Worm (Caenorhabditis elegans) whole organism, L1 larva: ENCODE data around the gene Y73B6BL.47.
A peak's percentile ranks its signal among the peaks of the same experiment; 100 is the strongest.

ENCODE experiments used
- C04F5.9 ChIP-seq: sonication (generic microtip); optimal IDR thresholded peaks from 2 replicates; lab custom pipeline; 2016; ENCODE audit warnings: missing genetic modification characterization, missing compliant biosample characterization
- aha-1 ChIP-seq: fragments of 150-350 bp; optimal IDR thresholded peaks from 2 replicates; lab custom pipeline; 2014; ENCODE audit warnings: missing biosample characterization, missing genetic modification characterization
- aly-2 ChIP-seq: fragments of 150-350 bp; optimal IDR thresholded peaks from 2 replicates; lab custom pipeline; 2014; ENCODE audit warnings: missing biosample characterization, missing genetic modification characterization
- blmp-1 ChIP-seq: fragments of 150-350 bp; optimal IDR thresholded peaks from 2 replicates; lab custom pipeline; 2014; ENCODE audit warnings: missing biosample characterization, missing genetic modification characterization
- dpl-1 ChIP-seq, 3 experiments: fragments of 150-350 bp in 2 of 3; sonication (generic microtip) in 1 of 3; optimal IDR thresholded peaks; 2 replicates each; lab custom pipeline; 2014 to 2017; ENCODE audit warnings: missing biosample characterization in 3 of 3, missing genetic modification characterization in 3 of 3, missing genetic modification reagents in 3 of 3
- efl-1 ChIP-seq, 4 experiments: fragments of 150-350 bp; optimal IDR thresholded peaks in 3 of 4; peaks in 1 of 4; 1 replicate in 1 of 4; 2 replicates in 3 of 4; lab custom pipeline; 2014; ENCODE audit warnings: missing biosample characterization in 2 of 4, missing genetic modification characterization in 2 of 4, missing genetic modification reagents in 2 of 4
- elt-2 ChIP-seq: sonication (generic microtip); optimal IDR thresholded peaks from 2 replicates; lab custom pipeline; 2016; ENCODE audit warnings: missing genetic modification characterization, mild to moderate bottlenecking, inconsistent platforms, missing compliant biosample characterization, missing genetic modification reagents
- fos-1 ChIP-seq: fragments of 150-350 bp; optimal IDR thresholded peaks from 2 replicates; lab custom pipeline; 2014; ENCODE audit warnings: missing biosample characterization, missing genetic modification characterization
- hlh-4 ChIP-seq: sonication (generic microtip); optimal IDR thresholded peaks from 2 replicates; lab custom pipeline; 2016; ENCODE audit warnings: mild to moderate bottlenecking, missing genetic modification characterization, missing compliant biosample characterization
- lin-14 ChIP-seq: fragments of 200-800 bp; sonication (Bioruptor generic); optimal IDR thresholded peaks from 2 replicates; lab custom pipeline; 2018; ENCODE audit warnings: mild to moderate bottlenecking, missing genetic modification characterization, moderate library complexity, missing compliant biosample characterization
- lin-35 ChIP-seq, 2 experiments: fragments of 150-350 bp; optimal IDR thresholded peaks; 2 replicates each; lab custom pipeline; 2014; ENCODE audit warnings: missing biosample characterization in 2 of 2, missing genetic modification characterization in 2 of 2, missing genetic modification reagents in 2 of 2
- lir-3 ChIP-seq: sonication (generic microtip); optimal IDR thresholded peaks from 2 replicates; lab custom pipeline; 2016; ENCODE audit warnings: mild to moderate bottlenecking, missing genetic modification characterization, moderate library complexity, missing compliant biosample characterization; ENCODE audit not compliant: poor library complexity
- lsy-2 ChIP-seq, 2 experiments: fragments of 150-350 bp; optimal IDR thresholded peaks; 2 replicates each; lab custom pipeline; 2014; ENCODE audit warnings: missing biosample characterization in 2 of 2, missing genetic modification characterization in 2 of 2
- mab-9 ChIP-seq: fragments of 200-800 bp; sonication (Bioruptor generic); IDR thresholded peaks from 2 replicates; pipeline ENCODE4 v1.3.6; 2022; ENCODE audit warnings: missing genetic modification reagents, missing genetic modification characterization, missing compliant biosample characterization
- mdl-1 ChIP-seq, 2 experiments: fragments of 150-350 bp; optimal IDR thresholded peaks; 2 replicates each; lab custom pipeline; 2014 to 2017; ENCODE audit warnings: missing biosample characterization in 2 of 2, missing genetic modification characterization in 2 of 2, inconsistent platforms in 1 of 2
- mef-2 ChIP-seq: fragments of 150-350 bp; optimal IDR thresholded peaks from 2 replicates; lab custom pipeline; 2014; ENCODE audit warnings: missing biosample characterization, missing genetic modification characterization
- mep-1 ChIP-seq: fragments of 150-350 bp; optimal IDR thresholded peaks from 2 replicates; lab custom pipeline; 2014; ENCODE audit warnings: missing biosample characterization, missing genetic modification characterization
- nhr-11 ChIP-seq: fragments of 150-350 bp; optimal IDR thresholded peaks from 2 replicates; lab custom pipeline; 2014; ENCODE audit warnings: missing biosample characterization, missing genetic modification characterization
- nhr-12 ChIP-seq: sonication (generic microtip); optimal IDR thresholded peaks from 2 replicates; lab custom pipeline; 2017; ENCODE audit warnings: missing biosample characterization, missing genetic modification characterization
- nhr-19 ChIP-seq: fragments of 200-800 bp; sonication (Bioruptor generic); conservative IDR thresholded peaks from 2 replicates; pipeline ENCODE4 v1.3.6; 2022; ENCODE audit warnings: missing genetic modification characterization, missing compliant biosample characterization
- nhr-20 ChIP-seq: sonication (generic microtip); optimal IDR thresholded peaks from 2 replicates; lab custom pipeline; 2016; ENCODE audit warnings: mild to moderate bottlenecking, missing genetic modification characterization, missing compliant biosample characterization
- nhr-47 ChIP-seq: sonication (generic microtip); optimal IDR thresholded peaks from 2 replicates; lab custom pipeline; 2016; ENCODE audit warnings: mild to moderate bottlenecking, missing genetic modification characterization, moderate library complexity, missing compliant biosample characterization
- nhr-85 ChIP-seq: sonication (generic microtip); peaks from one replicate; lab custom pipeline; 2016; ENCODE audit warnings: missing genetic modification characterization, inconsistent platforms, missing compliant biosample characterization
- pqm-1 ChIP-seq: sonication (generic microtip); optimal IDR thresholded peaks from 3 replicates; lab custom pipeline; 2017; ENCODE audit warnings: missing biosample characterization, missing genetic modification characterization
- sptf-1 ChIP-seq: fragments of 150-350 bp; optimal IDR thresholded peaks from 2 replicates; lab custom pipeline; 2014; ENCODE audit warnings: missing biosample characterization, missing genetic modification characterization
- swsn-7 ChIP-seq: sonication (generic microtip); optimal IDR thresholded peaks from 2 replicates; lab custom pipeline; 2016; ENCODE audit warnings: missing genetic modification characterization, missing compliant biosample characterization
- unc-130 ChIP-seq: fragments of 150-350 bp; optimal IDR thresholded peaks from 2 replicates; lab custom pipeline; 2017; ENCODE audit warnings: missing biosample characterization, missing genetic modification characterization, inconsistent platforms
- unc-62 ChIP-seq: fragments of 150-350 bp; optimal IDR thresholded peaks from 2 replicates; lab custom pipeline; 2014; ENCODE audit warnings: missing biosample characterization, missing genetic modification reagents, missing genetic modification characterization
- unc-98 ChIP-seq: fragments of 200-800 bp; sonication (Bioruptor generic); IDR thresholded peaks from 2 replicates; pipeline ENCODE4 v1.3.6; 2022; ENCODE audit warnings: missing genetic modification characterization, missing compliant biosample characterization
- zip-4 ChIP-seq: fragments of 200-800 bp; sonication (Bioruptor generic); optimal IDR thresholded peaks from 2 replicates; lab custom pipeline; 2018; ENCODE audit warnings: mild to moderate bottlenecking, missing genetic modification characterization, moderate library complexity, missing compliant biosample characterization
- ztf-11 ChIP-seq, 2 experiments: sonication (generic microtip); optimal IDR thresholded peaks; 2 replicates each; lab custom pipeline; 2016 to 2017; ENCODE audit warnings: missing genetic modification characterization in 2 of 2, missing biosample characterization in 1 of 2, missing compliant biosample characterization in 1 of 2

Y73B6BL.47 gene

DNA sequence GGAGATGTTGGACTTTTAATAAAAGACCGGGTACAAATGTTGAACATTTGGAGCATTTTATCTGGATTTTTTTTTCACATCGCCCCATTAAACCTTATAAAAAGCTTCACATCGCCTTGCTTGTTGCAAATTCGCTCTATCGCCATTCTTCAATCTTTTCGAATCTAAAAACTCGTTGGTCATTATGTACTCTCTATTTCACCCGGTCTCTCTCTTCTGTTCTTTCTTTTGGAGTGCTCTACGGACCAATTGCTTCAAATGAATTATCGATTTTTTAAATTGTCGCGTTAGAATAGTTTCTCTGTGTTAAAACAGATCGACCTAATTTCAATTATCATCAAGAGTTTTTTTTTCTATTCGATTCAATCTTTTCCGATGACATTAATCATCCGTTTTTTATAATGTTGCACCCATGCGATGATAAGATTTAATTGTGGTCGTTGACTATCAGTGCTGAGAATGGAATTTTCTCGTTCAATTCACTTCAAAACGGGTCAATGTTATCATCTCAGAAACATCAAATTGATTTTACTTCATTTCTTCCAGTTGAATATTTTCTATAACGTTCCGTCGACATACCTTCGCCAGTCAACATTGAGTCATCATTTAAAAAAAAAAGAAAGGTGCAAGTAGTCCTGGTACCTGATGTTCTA lies 34.3 kb upstream of the Y73B6BL.47 start:
- TF ChIP-seq lsy-2 (tag; optimal IDR thresholded peaks at IDR 0.05; lab: Kevin White, UChicago): peak in 1 of 2 experiments; percentile 65
- TF ChIP-seq dpl-1 (GFP tag; optimal IDR thresholded peaks at IDR 0.05; lab: Kevin White, UChicago): peak in 1 of 3 experiments; percentile 43
- no peak for TF ChIP-seq pqm-1 (tag; lab: Kevin White, UChicago)
- TF ChIP-seq lin-14 (GFP tag; lab: Kevin White, UChicago): peak; percentile 44
- no peak for TF ChIP-seq mef-2 (tag; lab: Kevin White, UChicago)
- no peak for TF ChIP-seq mep-1
- TF ChIP-seq elt-2 (tag; lab: Kevin White, UChicago): peak; percentile 5
- TF ChIP-seq blmp-1 (tag; lab: Kevin White, UChicago): peak; percentile 21
- no peak for TF ChIP-seq nhr-85
- no peak for TF ChIP-seq mab-9
- peak; percentile 9 to 26 for TF ChIP-seq efl-1 (optimal IDR thresholded peaks at IDR 0.05; lab: Kevin White, UChicago)
- peak; percentile 29 to 92 for TF ChIP-seq efl-1 (GFP tag; optimal IDR thresholded peaks at IDR 0.05 in 1 of 2; lab: Kevin White, UChicago)
- peak; percentile 12 to 32 for TF ChIP-seq lin-35 (GFP tag; optimal IDR thresholded peaks at IDR 0.05; lab: Kevin White, UChicago)

DNA sequence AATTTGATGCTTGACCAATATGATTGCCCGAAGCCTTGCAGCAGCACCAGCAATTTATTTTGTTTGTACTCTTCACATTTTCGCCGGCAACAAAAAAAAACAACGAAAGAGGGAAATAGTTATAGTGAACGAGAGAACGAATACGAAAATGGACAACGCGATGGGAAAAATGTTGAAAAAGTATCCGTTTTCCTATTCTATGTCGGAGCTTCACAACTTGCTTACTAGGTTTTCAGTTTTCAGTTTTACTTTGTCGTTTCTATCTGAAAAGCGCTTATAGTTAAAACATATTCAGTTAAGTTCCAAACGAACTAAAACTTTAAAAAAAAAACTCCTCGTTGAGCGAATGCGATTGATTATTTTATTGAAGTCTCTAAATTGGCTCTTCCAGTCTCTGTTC lies 33.6 kb upstream of the Y73B6BL.47 start:
- TF ChIP-seq aly-2: no peak
- no peak for TF ChIP-seq sptf-1 (tag; lab: Kevin White, UChicago)
- TF ChIP-seq ztf-11 (tag; optimal IDR thresholded peaks at IDR 0.05; lab: Kevin White, UChicago): no peak
- TF ChIP-seq unc-62 (GFP tag; lab: Kevin White, UChicago): no peak
- TF ChIP-seq nhr-11 (tag; lab: Kevin White, UChicago): no peak
- TF ChIP-seq hlh-4 (tag; lab: Kevin White, UChicago): no peak
- TF ChIP-seq C04F5.9 (tag; lab: Kevin White, UChicago): no peak
- no peak for TF ChIP-seq unc-98 (GFP tag; lab: Robert Waterston, UW)
- no peak for TF ChIP-seq pqm-1 (tag; lab: Kevin White, UChicago)

DNA sequence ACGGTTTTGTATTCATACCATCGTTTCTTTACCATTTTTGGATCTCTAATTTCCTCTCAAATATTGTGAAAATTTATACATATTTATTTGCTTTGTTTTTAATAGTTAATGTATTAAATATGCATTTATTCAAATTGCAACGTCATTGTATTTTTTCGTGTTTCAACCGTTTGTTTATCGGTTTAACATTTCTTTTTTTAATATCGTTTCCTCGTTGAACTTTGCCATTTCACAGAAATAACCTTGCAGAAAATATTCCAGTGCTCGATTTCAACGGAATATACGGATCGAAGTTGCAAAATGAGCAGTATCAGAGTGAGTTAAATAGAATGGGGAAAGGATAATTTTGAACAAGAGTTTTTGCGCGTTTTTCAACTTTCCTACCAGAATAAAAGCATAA lies 32.4 kb upstream of the Y73B6BL.47 start, which contains the start of gene seu-1:
seu-1 (plus strand) TSS at position 301 of the 400 bp plus-strand sequence.
- TF ChIP-seq nhr-12: no peak
- TF ChIP-seq efl-1 (optimal IDR thresholded peaks at IDR 0.05; lab: Kevin White, UChicago): no peak
- TF ChIP-seq efl-1 (GFP tag; optimal IDR thresholded peaks at IDR 0.05 in 1 of 2; lab: Kevin White, UChicago): peak in 1 of 2 experiments; percentile 65
- TF ChIP-seq nhr-20: no peak
- no peak for TF ChIP-seq unc-130 (tag; lab: Kevin White, UChicago)

DNA sequence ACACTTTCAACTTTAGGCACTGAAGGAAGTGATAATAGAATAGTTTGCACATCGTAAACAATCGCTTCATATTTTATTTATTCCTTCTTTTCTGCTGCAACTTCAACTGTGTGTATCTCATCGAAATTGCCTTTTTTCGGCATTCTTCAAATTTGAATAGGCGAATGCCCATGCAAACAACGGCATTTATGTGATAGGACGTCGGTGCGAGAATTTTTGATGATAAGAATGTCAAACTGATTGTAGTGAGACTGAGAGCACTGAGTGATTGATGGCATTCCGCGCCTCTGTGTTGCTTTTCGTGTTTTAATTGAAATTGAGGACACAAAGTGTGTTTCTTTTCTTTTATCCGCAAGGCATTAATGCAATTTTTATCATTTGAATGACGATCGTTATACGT lies 31.0 kb upstream of the Y73B6BL.47 start:
- no peak for TF ChIP-seq swsn-7
- TF ChIP-seq zip-4 (GFP tag; lab: Kevin White, UChicago): no peak
- no peak for TF ChIP-seq fos-1 (tag; lab: Kevin White, UChicago)
- TF ChIP-seq lin-14 (GFP tag; lab: Kevin White, UChicago): peak; percentile 26
- TF ChIP-seq aha-1 (tag; lab: Kevin White, UChicago): no peak
- TF ChIP-seq sptf-1 (tag; lab: Kevin White, UChicago): no peak
- TF ChIP-seq elt-2 (tag; lab: Kevin White, UChicago): peak; percentile 12

DNA sequence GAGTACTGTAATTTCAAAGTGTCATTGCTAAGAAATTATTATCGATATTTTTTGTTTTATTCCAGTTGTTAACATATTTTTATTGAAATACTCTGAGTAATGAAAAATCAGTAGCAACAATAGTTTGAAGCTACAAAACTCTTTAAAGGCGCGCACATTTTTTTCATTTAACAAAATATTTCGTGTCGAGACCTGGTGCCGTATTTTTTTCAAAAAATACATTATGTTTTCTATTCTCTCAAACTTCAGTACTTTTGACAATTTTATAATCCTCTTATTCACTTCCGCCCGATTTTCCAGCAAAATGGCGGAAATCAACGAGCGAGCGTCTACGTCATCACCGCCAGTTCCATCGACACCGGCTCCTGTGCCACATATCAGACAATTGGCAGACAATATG lies 27.9 kb upstream of the Y73B6BL.47 start, which contains the start of gene blos-2:
blos-2 (plus strand) TSS at position 301 of the 400 bp plus-strand sequence.
- TF ChIP-seq lir-3: no peak
- 0 out of 2 replicates have a peak, but pooled peaks have one; percentile 5 for TF ChIP-seq nhr-19

DNA sequence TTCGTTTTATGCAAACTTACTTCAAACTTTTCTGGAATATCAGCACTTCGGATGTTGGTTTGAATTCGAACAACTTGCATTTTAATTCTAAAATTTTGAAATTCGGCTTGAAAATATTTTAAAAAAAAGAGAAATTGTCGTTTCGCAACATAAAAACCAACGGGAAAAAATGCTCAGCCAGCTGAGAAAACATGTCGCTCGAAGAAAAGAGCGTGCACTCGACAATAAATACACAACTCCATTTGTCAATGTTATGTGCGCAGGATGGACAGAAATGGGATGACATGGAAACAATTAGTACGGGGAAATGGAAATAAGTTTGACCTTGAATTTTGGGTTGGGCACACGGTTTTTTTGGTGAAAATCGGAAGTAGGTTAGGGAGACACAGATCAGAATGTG lies 25.9 kb upstream of the Y73B6BL.47 start, which contains the start of gene mif-4:
mif-4 (minus strand) TSS at position 87 of the 400 bp plus-strand sequence.
- TF ChIP-seq mep-1 (peak; percentile 14), lin-14 (GFP tag; lab: Kevin White, UChicago) (peak; percentile 56), nhr-47 (tag; lab: Kevin White, UChicago) (no peak), mdl-1 (tag; optimal IDR thresholded peaks at IDR 0.05; lab: Kevin White, UChicago) (peak in 1 of 2 experiments; percentile 9), blmp-1 (tag; lab: Kevin White, UChicago) (peak; percentile 31)
- TF ChIP-seq, all 84 proteins: peak for 4
